Fruit fly (Drosophila melanogaster): ENCODE data around the gene hemo.

DNA sequence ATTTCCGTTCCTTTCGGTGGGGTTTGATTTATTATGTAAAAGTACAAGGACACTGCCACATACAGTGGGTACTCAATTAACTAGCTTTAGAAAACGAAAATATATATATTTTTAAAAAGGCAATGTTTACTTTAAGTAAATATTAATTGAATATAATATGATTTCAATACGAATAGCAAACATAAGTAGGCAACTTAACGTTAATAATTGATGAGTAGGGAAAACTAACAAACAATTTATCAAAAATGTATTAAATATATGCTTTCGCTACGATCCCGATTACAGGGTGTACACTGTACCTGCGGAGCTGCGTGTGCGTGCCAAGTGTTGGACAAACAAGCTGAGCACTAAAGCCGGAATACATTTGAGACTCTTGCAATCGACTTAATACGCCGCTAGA lies 18.8 kb downstream of the hemo start:
- TF ChIP-seq Scr (GFP tag; IDR thresholded peaks at IDR 0.05; ENCODE audit: partially characterized antibody) (no peak), Atf6 (GFP tag; IDR thresholded peaks at IDR 0.05) (no peak), YL-1 (GFP tag; optimal IDR thresholded peaks at IDR 0.05) (no peak), D19B (GFP tag; optimal IDR thresholded peaks at IDR 0.05) (no peak), wor (GFP tag; IDR thresholded peaks at IDR 0.05) (no peak)
